Fruit fly (Drosophila melanogaster) whole organism, prepupa: Measurements from ENCODE around the gene CG13131.

Source experiments
- Blimp-1 ChIP-seq: fragments of 200-800 bp; sonication (Bioruptor generic); optimal IDR thresholded peaks from 3 replicates; lab custom pipeline; 2017; ENCODE audit warnings: missing biosample characterization, missing genetic modification characterization, mild to moderate bottlenecking, moderate library complexity, missing genetic modification reagents
- CG10631 ChIP-seq: fragments of 200-800 bp; sonication (Bioruptor generic); optimal IDR thresholded peaks from 2 replicates; lab custom pipeline; 2016; ENCODE audit warnings: missing biosample characterization, missing genetic modification characterization
- CG11762 ChIP-seq: fragments of 200-800 bp; sonication (Bioruptor generic); optimal IDR thresholded peaks from 3 replicates; lab custom pipeline; 2016; ENCODE audit warnings: missing biosample characterization, missing genetic modification characterization; ENCODE audit not compliant: insufficient read depth
- CG11902 ChIP-seq: fragments of 200-800 bp; sonication (Bioruptor generic); optimal IDR thresholded peaks from 3 replicates; lab custom pipeline; 2016; ENCODE audit warnings: missing biosample characterization, missing genetic modification characterization
- CG15336 ChIP-seq: fragments of 200-800 bp; sonication (Bioruptor generic); IDR thresholded peaks from 2 replicates; pipeline ENCODE4 v1.3.6; 2022; ENCODE audit warnings: missing biosample characterization, missing genetic modification characterization
- CG1621 ChIP-seq: fragments of 200-800 bp; sonication (Bioruptor generic); optimal IDR thresholded peaks from 3 replicates; lab custom pipeline; 2018; ENCODE audit warnings: missing biosample characterization, mild to moderate bottlenecking, missing genetic modification characterization
- CG16779 ChIP-seq: fragments of 200-800 bp; sonication (Bioruptor generic); optimal IDR thresholded peaks from 3 replicates; lab custom pipeline; 2017; ENCODE audit warnings: missing biosample characterization, mild to moderate bottlenecking, missing genetic modification characterization
- CG3032 ChIP-seq: fragments of 200-800 bp; optimal IDR thresholded peaks from 2 replicates; lab custom pipeline; 2019; ENCODE audit warnings: missing biosample characterization, mild to moderate bottlenecking, missing genetic modification characterization, moderate library complexity
- CG31627 ChIP-seq: fragments of 200-800 bp; sonication (Bioruptor generic); optimal IDR thresholded peaks from 3 replicates; lab custom pipeline; 2016; ENCODE audit warnings: missing biosample characterization, missing genetic modification characterization
- CG32006 ChIP-seq: fragments of 200-800 bp; sonication (Bioruptor generic); optimal IDR thresholded peaks from 3 replicates; lab custom pipeline; 2017; ENCODE audit warnings: missing biosample characterization, mild to moderate bottlenecking, missing genetic modification characterization
- CG34406 ChIP-seq: fragments of 200-800 bp; sonication (Bioruptor generic); optimal IDR thresholded peaks from 3 replicates; lab custom pipeline; 2016; ENCODE audit warnings: missing biosample characterization, missing genetic modification characterization
- CG3919 ChIP-seq: fragments of 200-800 bp; sonication (Bioruptor generic); optimal IDR thresholded peaks from 3 replicates; lab custom pipeline; 2016; ENCODE audit warnings: missing biosample characterization, missing genetic modification characterization
- CG6163 ChIP-seq: fragments of 200-800 bp; sonication (Bioruptor generic); IDR thresholded peaks from 3 replicates; pipeline ENCODE4 v1.3.6; 2022; ENCODE audit warnings: missing biosample characterization, missing genetic modification characterization
- CG6276 ChIP-seq: fragments of 200-800 bp; sonication (Bioruptor generic); optimal IDR thresholded peaks from 2 replicates; lab custom pipeline; 2017; ENCODE audit warnings: missing biosample characterization, mild to moderate bottlenecking, missing genetic modification characterization
- CG6808 ChIP-seq: fragments of 200-800 bp; sonication (Bioruptor generic); optimal IDR thresholded peaks from 3 replicates; lab custom pipeline; 2017; ENCODE audit warnings: missing biosample characterization, missing genetic modification characterization, mild to moderate bottlenecking, moderate library complexity, missing genetic modification reagents
- CG6854 ChIP-seq: fragments of 200-800 bp; sonication (Bioruptor generic); optimal IDR thresholded peaks from 2 replicates; lab custom pipeline; 2017; ENCODE audit warnings: missing biosample characterization, mild to moderate bottlenecking, missing genetic modification characterization
- CG8119 ChIP-seq: fragments of 200-800 bp; sonication (Bioruptor generic); IDR thresholded peaks from 3 replicates; pipeline ENCODE4 v1.3.6; 2022; ENCODE audit warnings: missing biosample characterization, missing genetic modification characterization
- CG8319 ChIP-seq: fragments of 200-800 bp; sonication (Bioruptor generic); optimal IDR thresholded peaks from 3 replicates; lab custom pipeline; 2016; ENCODE audit warnings: missing biosample characterization, missing genetic modification characterization
- CG8632 ChIP-seq: fragments of 200-800 bp; sonication (Bioruptor generic); optimal IDR thresholded peaks from 3 replicates; lab custom pipeline; 2016; ENCODE audit warnings: missing biosample characterization, missing genetic modification characterization
- CG9139 ChIP-seq: fragments of 200-800 bp; sonication (Bioruptor generic); optimal IDR thresholded peaks from 3 replicates; lab custom pipeline; 2017; ENCODE audit warnings: missing biosample characterization, mild to moderate bottlenecking, missing genetic modification characterization
- Eip75B ChIP-seq: fragments of 200-800 bp; sonication (Bioruptor generic); optimal IDR thresholded peaks from 3 replicates; lab custom pipeline; 2016; ENCODE audit warnings: missing biosample characterization, missing genetic modification characterization
- Eip78C ChIP-seq: fragments of 200-800 bp; sonication (Bioruptor generic); peaks from one replicate; lab custom pipeline; 2016; ENCODE audit warnings: missing biosample characterization, missing genetic modification characterization
- Eip93F ChIP-seq: fragments of 200-800 bp; sonication (Bioruptor generic); optimal IDR thresholded peaks from 2 replicates; lab custom pipeline; 2016; ENCODE audit warnings: missing biosample characterization, mild to moderate bottlenecking, missing genetic modification characterization
- Ets21C ChIP-seq: fragments of 200-800 bp; sonication (Bioruptor generic); optimal IDR thresholded peaks from 3 replicates; lab custom pipeline; 2016; ENCODE audit warnings: missing biosample characterization, missing genetic modification characterization
- Ets96B ChIP-seq: fragments of 200-800 bp; optimal IDR thresholded peaks from 2 replicates; lab custom pipeline; 2019; ENCODE audit warnings: missing biosample characterization, mild to moderate bottlenecking, missing genetic modification characterization, moderate library complexity
- Gug ChIP-seq: fragments of 200-800 bp; sonication (Bioruptor generic); IDR thresholded peaks from 2 replicates; pipeline ENCODE4 v1.3.6; 2022; ENCODE audit warnings: missing biosample characterization, missing genetic modification characterization
- Hr38 ChIP-seq: sonication (Bioruptor generic); optimal IDR thresholded peaks from 2 replicates; lab custom pipeline; 2016; ENCODE audit warnings: missing biosample characterization, missing genetic modification characterization
- Hr39 ChIP-seq: fragments of 200-800 bp; sonication (Bioruptor generic); optimal IDR thresholded peaks from 2 replicates; lab custom pipeline; 2016; ENCODE audit warnings: missing biosample characterization, missing genetic modification characterization
- Hr4 ChIP-seq: fragments of 200-800 bp; sonication (Bioruptor generic); optimal IDR thresholded peaks from 3 replicates; lab custom pipeline; 2016; ENCODE audit warnings: missing biosample characterization, missing genetic modification characterization
- Lpt ChIP-seq: fragments of 200-800 bp; sonication (Bioruptor generic); optimal IDR thresholded peaks from 3 replicates; lab custom pipeline; 2016; ENCODE audit warnings: missing biosample characterization, missing genetic modification characterization
- Met ChIP-seq: fragments of 200-800 bp; sonication (Bioruptor generic); optimal IDR thresholded peaks from 3 replicates; lab custom pipeline; 2016; ENCODE audit warnings: missing biosample characterization, missing genetic modification characterization
- Smox ChIP-seq: fragments of 200-800 bp; sonication (Bioruptor generic); optimal IDR thresholded peaks from 3 replicates; lab custom pipeline; 2016; ENCODE audit warnings: missing biosample characterization, missing genetic modification characterization
- Sox102F ChIP-seq: fragments of 200-800 bp; sonication (Bioruptor generic); optimal IDR thresholded peaks from 2 replicates; lab custom pipeline; 2016; ENCODE audit warnings: missing biosample characterization, mild to moderate bottlenecking, missing genetic modification characterization
- Sox14 ChIP-seq: fragments of 200-800 bp; sonication (Bioruptor generic); optimal IDR thresholded peaks from 3 replicates; lab custom pipeline; 2016; ENCODE audit warnings: missing biosample characterization, missing genetic modification characterization
- Sox15 ChIP-seq: fragments of 200-800 bp; sonication (Bioruptor generic); optimal IDR thresholded peaks from 3 replicates; lab custom pipeline; 2016; ENCODE audit warnings: missing biosample characterization, missing genetic modification characterization
- acj6 ChIP-seq: fragments of 200-800 bp; sonication (Bioruptor generic); optimal IDR thresholded peaks from 3 replicates; lab custom pipeline; 2016; ENCODE audit warnings: missing biosample characterization, missing genetic modification characterization
- cyc ChIP-seq: fragments of 200-800 bp; sonication (Bioruptor generic); optimal IDR thresholded peaks from 3 replicates; lab custom pipeline; 2016; ENCODE audit warnings: missing biosample characterization, missing genetic modification characterization
- dsx ChIP-seq: fragments of 200-800 bp; optimal IDR thresholded peaks from 3 replicates; lab custom pipeline; 2019; ENCODE audit warnings: missing biosample characterization, mild to moderate bottlenecking, missing genetic modification characterization, moderate library complexity; ENCODE audit not compliant: poor library complexity, severe bottlenecking
- esn ChIP-seq: fragments of 200-800 bp; sonication (Bioruptor generic); optimal IDR thresholded peaks from 2 replicates; lab custom pipeline; 2016; ENCODE audit warnings: missing biosample characterization, mild to moderate bottlenecking, missing genetic modification characterization, moderate library complexity
- fd59A ChIP-seq: fragments of 200-800 bp; sonication (Bioruptor generic); optimal IDR thresholded peaks from 2 replicates; lab custom pipeline; 2017; ENCODE audit warnings: missing biosample characterization, mild to moderate bottlenecking, missing genetic modification characterization, missing genetic modification reagents
- fkh ChIP-seq: fragments of 200-800 bp; sonication (Bioruptor generic); optimal IDR thresholded peaks from 3 replicates; lab custom pipeline; 2017; ENCODE audit warnings: missing biosample characterization, mild to moderate bottlenecking, missing genetic modification characterization, moderate library complexity
- lz ChIP-seq: fragments of 200-800 bp; sonication (Bioruptor generic); optimal IDR thresholded peaks from 3 replicates; lab custom pipeline; 2016; ENCODE audit warnings: missing biosample characterization, missing genetic modification characterization
- net ChIP-seq: fragments of 200-800 bp; sonication (Bioruptor generic); optimal IDR thresholded peaks from 3 replicates; lab custom pipeline; 2016; ENCODE audit warnings: missing biosample characterization, missing genetic modification characterization
- pdm3 ChIP-seq: fragments of 200-800 bp; sonication (Bioruptor generic); optimal IDR thresholded peaks from 3 replicates; lab custom pipeline; 2016; ENCODE audit warnings: missing biosample characterization, missing genetic modification characterization
- salr ChIP-seq, 2 experiments: fragments of 200-800 bp; sonication (Bioruptor generic); optimal IDR thresholded peaks; 3 replicates each; lab custom pipeline; 2016 to 2018; ENCODE audit warnings: missing biosample characterization in 2 of 2, missing genetic modification characterization in 2 of 2, mild to moderate bottlenecking in 1 of 2
- topi ChIP-seq: fragments of 200-800 bp; sonication (Bioruptor generic); optimal IDR thresholded peaks from 3 replicates; lab custom pipeline; 2016; ENCODE audit warnings: missing biosample characterization, missing genetic modification characterization
- vri ChIP-seq: fragments of 200-800 bp; sonication (Bioruptor generic); optimal IDR thresholded peaks from 3 replicates; lab custom pipeline; 2016; ENCODE audit warnings: missing biosample characterization, mild to moderate bottlenecking, missing genetic modification characterization

Gene CG13131

dm6 chr2L:10009800-10010658, 7.2 kb downstream of the CG13131 start (continued):
- TF ChIP-seq CG11762 (GFP tag; lab: Kevin White, UChicago) (peak; percentile 99), Sox14 (GFP tag; lab: Kevin White, UChicago) (peak; percentile 100), Eip75B (GFP tag; lab: Kevin White, UChicago) (peak; percentile 100), esn (GFP tag; lab: Kevin White, UChicago) (peak; percentile 100), Eip78C (GFP tag; lab: Kevin White, UChicago) (peak; percentile 100), lz (peak; percentile 100), CG15336 (GFP tag; lab: Robert Waterston, UW) (peak; percentile 98), fkh (GFP tag; lab: Kevin White, UChicago) (peak; percentile 92), fd59A (GFP tag; lab: Kevin White, UChicago) (peak; percentile 99), Sox102F (GFP tag; lab: Kevin White, UChicago) (peak; percentile 99)
- TF ChIP-seq, all 60 proteins: peak for 60

DNA sequence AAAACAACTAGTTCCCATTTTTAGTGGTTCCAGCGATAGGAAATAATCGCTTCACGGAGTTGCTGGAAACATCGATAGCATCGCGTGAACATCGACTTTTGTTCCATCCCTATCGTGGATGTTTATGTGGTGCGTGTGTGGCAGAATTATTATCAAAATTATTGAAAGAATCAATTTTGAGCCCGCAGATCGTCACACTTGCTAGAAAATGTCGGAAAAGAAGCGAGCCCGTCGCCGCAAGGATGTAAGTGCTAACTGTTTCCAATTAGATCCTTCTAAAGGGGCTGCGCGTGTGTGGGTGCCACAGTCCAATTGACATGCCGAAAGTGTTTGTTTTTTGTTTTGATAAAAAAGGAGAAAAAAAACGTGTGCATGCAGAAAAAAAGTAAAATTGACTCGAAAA, 8.0 kb downstream of the CG13131 start, which contains the start of gene Trp1:
TSS of gene Trp1 (plus strand) at position 89 of the 403 bp plus-strand sequence.
- TF ChIP-seq vri (GFP tag; lab: Kevin White, UChicago) (no peak), pdm3 (GFP tag; lab: Kevin White, UChicago) (no peak), CG8119 (GFP tag; lab: Robert Waterston, UW) (peak; percentile 60; the same call in 2 of the 3 replicates), Lpt (no peak), CG34406 (GFP tag; lab: Kevin White, UChicago) (no peak), Eip78C (GFP tag; lab: Kevin White, UChicago) (peak; percentile 28), Hr38 (no peak), Sox14 (GFP tag; lab: Kevin White, UChicago) (peak; percentile 4), CG10631 (GFP tag; lab: Kevin White, UChicago) (no peak), CG11762 (GFP tag; lab: Kevin White, UChicago) (no peak), CG6808 (GFP tag; lab: Kevin White, UChicago) (peak; percentile 44), salr (GFP tag; optimal IDR thresholded peaks at IDR 0.05; lab: Kevin White, UChicago) (peak in 1 of 2 experiments; percentile 6), CG8319 (GFP tag; lab: Kevin White, UChicago) (no peak), CG8632 (GFP tag; lab: Kevin White, UChicago) (no peak), Eip93F (no peak), CG9139 (GFP tag; lab: Kevin White, UChicago) (peak; percentile 84), Hr39 (no peak), CG15336 (GFP tag; lab: Robert Waterston, UW) (peak; percentile 46), Blimp-1 (GFP tag; lab: Kevin White, UChicago) (no peak), topi (GFP tag; lab: Kevin White, UChicago) (no peak), fd59A (GFP tag; lab: Kevin White, UChicago) (no peak), CG1621 (tag; lab: Kevin White, UChicago) (no peak), Eip75B (GFP tag; lab: Kevin White, UChicago) (no peak), Gug (GFP tag; lab: Robert Waterston, UW) (no peak), CG3919 (GFP tag; lab: Kevin White, UChicago) (no peak), cyc (GFP tag; lab: Kevin White, UChicago) (no peak), acj6 (GFP tag; lab: Kevin White, UChicago) (no peak), Ets96B (peak; percentile 33), dsx (GFP tag; lab: Kevin White, UChicago) (no peak), Smox (GFP tag; lab: Kevin White, UChicago) (no peak), net (GFP tag; lab: Kevin White, UChicago) (no peak), CG3032 (tag; lab: Kevin White, UChicago) (peak; percentile 9), CG16779 (no peak), CG11902 (GFP tag; lab: Kevin White, UChicago) (no peak), CG6276 (GFP tag; lab: Kevin White, UChicago) (peak; percentile 64), Ets21C (GFP tag; lab: Kevin White, UChicago) (no peak), Hr4 (GFP tag; lab: Kevin White, UChicago) (no peak), CG6163 (peak; percentile 64; the same call in 1 of the 3 replicates), CG31627 (GFP tag; lab: Kevin White, UChicago) (no peak), CG6854 (no peak), Sox15 (no peak), CG32006 (no peak), Met (no peak)
